Worm (Caenorhabditis elegans): ENCODE results near the gene skp-1.

DNA sequence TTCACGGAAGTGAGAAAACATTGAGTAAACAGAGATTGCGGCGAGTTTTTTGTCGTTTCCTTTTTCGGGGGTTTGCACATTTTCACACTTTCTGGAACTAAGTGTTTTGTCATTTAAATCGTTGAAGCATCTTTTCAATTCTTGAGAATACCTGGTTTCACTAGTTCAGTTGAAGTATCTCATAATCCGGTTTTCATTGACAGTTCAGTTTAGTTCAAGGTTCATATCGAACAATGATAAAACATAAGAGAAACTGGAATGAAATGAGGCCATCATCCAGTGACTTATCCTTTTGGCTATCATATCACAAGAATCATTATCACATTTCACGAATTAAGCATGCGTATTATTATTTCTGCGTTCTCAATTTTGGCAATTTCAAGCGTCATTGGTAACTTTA lies 21.9 kb downstream of the skp-1 start, which contains the start of gene F46F3.3:
- TF ChIP-seq tbx-8 (GFP tag; optimal IDR thresholded peaks at IDR 0.05), result no peak
- TF ChIP-seq ceh-43 (GFP tag; optimal IDR thresholded peaks at IDR 0.05), result no peak
- TF ChIP-seq nhr-76 (tag; optimal IDR thresholded peaks at IDR 0.05), result no peak
- TF ChIP-seq nhr-28 (tag; optimal IDR thresholded peaks at IDR 0.05), result no peak
- no peak for TF ChIP-seq mab-5 (tag; optimal IDR thresholded peaks at IDR 0.05)
- no peak for TF ChIP-seq lin-13 (tag; optimal IDR thresholded peaks at IDR 0.05)

Data from whole organism, mixed stage, embryonic.